Worm (Caenorhabditis elegans) whole organism, L1 larva: Measurements from ENCODE around the gene F55B11.6.

ENCODE experiments used
- ama-1 ChIP-seq: fragments of 150-350 bp; optimal IDR thresholded peaks from 2 replicates; lab custom pipeline; 2014
- ceh-63 ChIP-seq: fragments of 200-800 bp; sonication (Bioruptor generic); optimal IDR thresholded peaks from 2 replicates; lab custom pipeline; 2018; ENCODE audit warnings: mild to moderate bottlenecking, missing genetic modification characterization, missing compliant biosample characterization
- efl-1 ChIP-seq, 4 experiments: fragments of 150-350 bp; optimal IDR thresholded peaks in 3 of 4; peaks in 1 of 4; 1 replicate in 1 of 4; 2 replicates in 3 of 4; lab custom pipeline; 2014; ENCODE audit warnings: missing biosample characterization in 2 of 4, missing genetic modification characterization in 2 of 4, missing genetic modification reagents in 2 of 4
- fos-1 ChIP-seq: fragments of 150-350 bp; optimal IDR thresholded peaks from 2 replicates; lab custom pipeline; 2014; ENCODE audit warnings: missing biosample characterization, missing genetic modification characterization
- lin-15B ChIP-seq: fragments of 150-350 bp; sonication (generic microtip); optimal IDR thresholded peaks from 3 replicates; lab custom pipeline; 2014; ENCODE audit warnings: missing biosample characterization, missing genetic modification characterization
- unc-86 ChIP-seq: sonication (generic microtip); optimal IDR thresholded peaks from 2 replicates; lab custom pipeline; 2016; ENCODE audit warnings: missing genetic modification characterization, missing compliant biosample characterization
- ztf-11 ChIP-seq, 2 experiments: sonication (generic microtip); optimal IDR thresholded peaks; 2 replicates each; lab custom pipeline; 2016 to 2017; ENCODE audit warnings: missing genetic modification characterization in 2 of 2, missing biosample characterization in 1 of 2, missing compliant biosample characterization in 1 of 2

DNA sequence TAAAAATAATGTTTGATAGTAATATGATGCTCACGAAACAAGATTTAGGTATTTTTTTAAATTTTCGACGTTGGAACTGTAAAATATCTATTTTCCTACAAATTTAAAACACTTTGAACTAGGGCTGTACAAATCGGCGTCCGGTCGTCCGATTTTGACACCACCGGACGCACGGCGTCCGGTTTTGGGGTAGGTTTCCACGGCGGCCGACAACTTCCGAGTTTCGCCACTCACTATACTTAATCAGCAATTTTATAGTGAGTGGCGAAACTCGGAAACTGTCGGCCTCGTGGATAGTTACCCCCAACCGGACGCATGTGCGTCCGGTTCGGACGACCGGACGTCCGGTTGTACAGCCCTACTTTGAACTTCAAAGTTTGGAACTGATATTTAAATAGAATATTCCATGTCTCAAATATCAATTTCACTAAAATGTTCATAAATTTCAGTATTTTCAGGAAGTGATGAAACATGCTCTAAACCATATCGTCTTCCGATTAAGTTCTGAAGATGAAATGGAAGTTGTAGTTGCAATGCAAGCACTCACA is 39.7 kb downstream of the F55B11.6 start:
- TF ChIP-seq ceh-63 (GFP tag; lab: Kevin White, UChicago) (no peak), ama-1 (lab: Kevin White, UChicago) (no peak), fos-1 (tag; lab: Kevin White, UChicago) (no peak), ztf-11 (tag; optimal IDR thresholded peaks at IDR 0.05; lab: Kevin White, UChicago) (no peak), lin-15B (tag; lab: Kevin White, UChicago) (no peak), unc-86 (tag; lab: Kevin White, UChicago) (no peak), efl-1 (optimal IDR thresholded peaks at IDR 0.05; lab: Kevin White, UChicago) (no peak), efl-1 (GFP tag; optimal IDR thresholded peaks at IDR 0.05 in 1 of 2; lab: Kevin White, UChicago) (no peak)
